Worm (Caenorhabditis elegans) whole organism, late embryonic: Measurements from ENCODE around the gene ddl-2.

Experiments used
- ahr-1 ChIP-seq: sonication (generic microtip); optimal IDR thresholded peaks from 2 replicates; lab custom pipeline; 2016; ENCODE audit warnings: missing genetic modification characterization, missing compliant biosample characterization
- ama-1 ChIP-seq: fragments of 150-350 bp; optimal IDR thresholded peaks from 2 replicates; lab custom pipeline; 2014
- ceh-31 ChIP-seq: sonication (generic microtip); optimal IDR thresholded peaks from 2 replicates; lab custom pipeline; 2016; ENCODE audit warnings: missing genetic modification characterization, missing compliant biosample characterization
- ceh-6 ChIP-seq: fragments of 200-800 bp; sonication (Bioruptor generic); optimal IDR thresholded peaks from 2 replicates; lab custom pipeline; 2018; ENCODE audit warnings: mild to moderate bottlenecking, missing genetic modification characterization, missing compliant biosample characterization
- dve-1 ChIP-seq: sonication (generic microtip); optimal IDR thresholded peaks from 2 replicates; lab custom pipeline; 2017; ENCODE audit warnings: antibody characterized with exemption, mild to moderate bottlenecking, missing genetic modification characterization, missing compliant biosample characterization
- elt-2 ChIP-seq: sonication (generic microtip); optimal IDR thresholded peaks from 2 replicates; lab custom pipeline; 2016; ENCODE audit warnings: missing genetic modification reagents, missing genetic modification characterization, missing compliant biosample characterization
- fkh-10 ChIP-seq: fragments of 150-350 bp; optimal IDR thresholded peaks from 2 replicates; lab custom pipeline; 2014; ENCODE audit warnings: missing biosample characterization, missing genetic modification reagents, missing genetic modification characterization
- nfya-1 ChIP-seq: sonication (generic microtip); optimal IDR thresholded peaks from 2 replicates; lab custom pipeline; 2017; ENCODE audit warnings: missing genetic modification characterization, mild to moderate bottlenecking, missing compliant biosample characterization, antibody characterized with exemption, moderate library complexity
- nhr-11 ChIP-seq: fragments of 150-350 bp; optimal IDR thresholded peaks from 2 replicates; lab custom pipeline; 2014; ENCODE audit warnings: missing biosample characterization, missing genetic modification characterization
- pha-2 ChIP-seq: sonication (generic microtip); optimal IDR thresholded peaks from 2 replicates; lab custom pipeline; 2017; ENCODE audit warnings: mild to moderate bottlenecking, missing genetic modification characterization, missing compliant biosample characterization
- sox-2 ChIP-seq: fragments of 200-800 bp; sonication (Bioruptor generic); IDR thresholded peaks from 2 replicates; pipeline ENCODE4 v1.3.6; 2022; ENCODE audit warnings: missing genetic modification reagents, missing genetic modification characterization, missing compliant biosample characterization
- tbx-2 ChIP-seq: sonication (generic microtip); optimal IDR thresholded peaks from 2 replicates; lab custom pipeline; 2016; ENCODE audit warnings: missing genetic modification characterization, missing compliant biosample characterization
- unc-55 ChIP-seq: sonication (generic microtip); optimal IDR thresholded peaks from 2 replicates; lab custom pipeline; 2017; ENCODE audit warnings: missing biosample characterization, missing genetic modification reagents, missing genetic modification characterization
- unc-86 ChIP-seq: sonication (generic microtip); optimal IDR thresholded peaks from 2 replicates; lab custom pipeline; 2016; ENCODE audit warnings: missing genetic modification characterization, missing compliant biosample characterization

DNA sequence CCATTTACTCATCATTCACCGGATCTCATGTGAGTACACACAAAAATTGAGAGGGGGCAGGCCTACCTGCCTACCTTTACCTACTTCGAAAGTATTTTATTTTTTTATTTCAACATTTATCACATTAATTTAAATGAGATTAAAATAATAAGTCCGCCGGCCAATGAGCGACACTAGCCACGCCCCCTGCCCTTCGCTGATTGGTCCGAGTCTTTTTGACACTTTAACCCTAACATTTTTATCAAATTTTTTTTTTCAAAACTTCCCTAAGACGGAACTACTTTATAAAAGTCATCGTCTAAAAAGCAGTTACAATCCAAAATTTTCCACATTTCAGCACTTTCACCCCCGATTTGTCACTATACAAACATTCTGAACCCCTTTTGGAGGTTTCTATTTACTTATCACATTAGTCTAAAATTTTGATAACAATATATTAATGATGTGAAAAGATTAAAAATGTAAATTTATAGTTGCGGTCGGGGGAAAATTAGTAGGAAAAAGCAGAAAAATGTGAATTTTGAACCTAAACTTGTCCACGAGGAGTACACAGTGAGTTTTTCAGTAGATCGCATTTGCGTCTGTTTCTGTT lies 41.4 kb downstream of the ddl-2 start:
- TF ChIP-seq ceh-31 (tag; lab: Kevin White, UChicago) (no peak), sox-2 (GFP tag; lab: Robert Waterston, UW) (no peak), dve-1 (tag; lab: Kevin White, UChicago) (no peak), elt-2 (tag; lab: Kevin White, UChicago) (no peak), ceh-6 (GFP tag; lab: Kevin White, UChicago) (no peak), ahr-1 (no peak), fkh-10 (GFP tag; lab: Kevin White, UChicago) (no peak), tbx-2 (no peak), nhr-11 (tag; lab: Kevin White, UChicago) (no peak), ama-1 (lab: Kevin White, UChicago) (no peak), pha-2 (tag; lab: Kevin White, UChicago) (no peak), unc-86 (tag; lab: Kevin White, UChicago) (no peak), nfya-1 (tag; lab: Kevin White, UChicago) (peak; percentile 59), unc-55 (GFP tag; lab: Kevin White, UChicago) (no peak)
